Worm (Caenorhabditis elegans) whole organism, young adult: ENCODE results near the gene zmp-3.

Experiments used
- B0336.3 ChIP-seq: fragments of 200-800 bp; sonication (Bioruptor generic); IDR thresholded peaks from 2 replicates; pipeline ENCODE4 v1.3.6; 2022; ENCODE audit warnings: missing genetic modification characterization, missing compliant biosample characterization
- C06A6.2 ChIP-seq: fragments of 200-800 bp; sonication (Bioruptor generic); conservative IDR thresholded peaks from 2 replicates; pipeline ENCODE4 v1.3.6; 2022; ENCODE audit warnings: missing genetic modification characterization, missing compliant biosample characterization
- F33H1.4 ChIP-seq: fragments of 200-800 bp; sonication (Bioruptor generic); IDR thresholded peaks from 2 replicates; pipeline ENCODE4 v1.3.6; 2022; ENCODE audit warnings: missing genetic modification reagents, missing genetic modification characterization, missing compliant biosample characterization
- F37B4.10 ChIP-seq: fragments of 200-800 bp; sonication (Bioruptor generic); IDR thresholded peaks from 2 replicates; pipeline ENCODE4 v1.3.6; 2022; ENCODE audit warnings: missing genetic modification characterization, missing compliant biosample characterization
- F49E8.2 ChIP-seq: sonication (generic microtip); optimal IDR thresholded peaks from 3 replicates; lab custom pipeline; 2017; ENCODE audit warnings: missing genetic modification characterization, mild to moderate bottlenecking, missing compliant biosample characterization, antibody characterized with exemption, moderate library complexity; ENCODE audit not compliant: insufficient read depth
- F52B5.7 ChIP-seq: sonication (generic microtip); optimal IDR thresholded peaks from 2 replicates; lab custom pipeline; 2016; ENCODE audit warnings: mild to moderate bottlenecking, missing genetic modification characterization, missing compliant biosample characterization
- F57A8.1 ChIP-seq: fragments of 200-800 bp; sonication (Bioruptor generic); optimal IDR thresholded peaks from 2 replicates; lab custom pipeline; 2018; ENCODE audit warnings: mild to moderate bottlenecking, missing genetic modification characterization, moderate library complexity, missing compliant biosample characterization
- T26A5.8 ChIP-seq: sonication (generic microtip); optimal IDR thresholded peaks from 2 replicates; lab custom pipeline; 2016; ENCODE audit warnings: missing genetic modification characterization, missing compliant biosample characterization
- Y53G8AR.9 ChIP-seq: fragments of 200-800 bp; sonication (Bioruptor generic); conservative IDR thresholded peaks from 2 replicates; pipeline ENCODE4 v1.3.6; 2022; ENCODE audit warnings: missing genetic modification reagents, missing genetic modification characterization, missing compliant biosample characterization
- Y56A3A.18 ChIP-seq: fragments of 200-800 bp; sonication (Bioruptor generic); IDR thresholded peaks from 2 replicates; pipeline ENCODE4 v1.3.6; 2022; ENCODE audit warnings: missing genetic modification reagents, missing genetic modification characterization, missing compliant biosample characterization
- Y67H2A.10 ChIP-seq: fragments of 200-800 bp; sonication (Bioruptor generic); conservative IDR thresholded peaks from 2 replicates; pipeline ENCODE4 v1.3.6; 2022; ENCODE audit warnings: missing genetic modification reagents, missing genetic modification characterization, missing compliant biosample characterization
- ama-1 ChIP-seq, 3 experiments: fragments of 150-350 bp in 1 of 3; sonication (generic microtip) in 2 of 3; optimal IDR thresholded peaks; 2 replicates each; lab custom pipeline; 2014 to 2018; ENCODE audit warnings: missing biosample characterization in 2 of 3, missing genetic modification characterization in 2 of 3, missing genetic modification reagents in 2 of 3
- aptf-3 ChIP-seq: fragments of 200-800 bp; sonication (Bioruptor generic); IDR thresholded peaks from 2 replicates; pipeline ENCODE4 v1.3.6; 2022; ENCODE audit warnings: missing genetic modification characterization, missing compliant biosample characterization
- atf-7 ChIP-seq: sonication (generic microtip); optimal IDR thresholded peaks from 2 replicates; lab custom pipeline; 2017; ENCODE audit warnings: mild to moderate bottlenecking, missing genetic modification characterization, missing compliant biosample characterization
- cebp-2 ChIP-seq: fragments of 200-800 bp; sonication (Bioruptor generic); IDR thresholded peaks from 2 replicates; pipeline ENCODE4 v1.3.6; 2022; ENCODE audit warnings: missing genetic modification characterization, missing compliant biosample characterization
- ceh-100 ChIP-seq: fragments of 200-800 bp; sonication (Bioruptor generic); IDR thresholded peaks from 2 replicates; pipeline ENCODE4 v1.3.6; 2022; ENCODE audit warnings: missing genetic modification reagents, missing genetic modification characterization, missing compliant biosample characterization
- ceh-58 ChIP-seq: fragments of 200-800 bp; sonication (Bioruptor generic); IDR thresholded peaks from 2 replicates; pipeline ENCODE4 v1.3.6; 2022; ENCODE audit warnings: missing genetic modification characterization, missing compliant biosample characterization
- chd-7 ChIP-seq: sonication (generic microtip); optimal IDR thresholded peaks from 2 replicates; lab custom pipeline; 2016; ENCODE audit warnings: mild to moderate bottlenecking, missing genetic modification characterization, moderate library complexity, missing compliant biosample characterization
- dox-1 ChIP-seq: fragments of 200-800 bp; sonication (Bioruptor generic); IDR thresholded peaks from 2 replicates; pipeline ENCODE4 v1.3.6; 2022; ENCODE audit warnings: missing genetic modification reagents, missing genetic modification characterization, missing compliant biosample characterization
- dpl-1 ChIP-seq: fragments of 150-350 bp; optimal IDR thresholded peaks from 2 replicates; lab custom pipeline; 2014; ENCODE audit warnings: missing biosample characterization, missing genetic modification reagents, missing genetic modification characterization
- efl-1 ChIP-seq: fragments of 150-350 bp; optimal IDR thresholded peaks from 2 replicates; lab custom pipeline; 2014; ENCODE audit warnings: missing biosample characterization, missing genetic modification reagents, missing genetic modification characterization
- egl-18 ChIP-seq: fragments of 200-800 bp; sonication (Bioruptor generic); IDR thresholded peaks from 2 replicates; pipeline ENCODE4 v1.3.6; 2022; ENCODE audit warnings: missing genetic modification reagents, missing genetic modification characterization, missing compliant biosample characterization
- egl-44 ChIP-seq: fragments of 200-800 bp; sonication (Bioruptor generic); IDR thresholded peaks from 2 replicates; pipeline ENCODE4 v1.3.6; 2022; ENCODE audit warnings: missing genetic modification reagents, missing genetic modification characterization, missing compliant biosample characterization
- egrh-3 ChIP-seq: fragments of 200-800 bp; sonication (Bioruptor generic); IDR thresholded peaks from 2 replicates; pipeline ENCODE4 v1.3.6; 2022; ENCODE audit warnings: missing genetic modification reagents, missing genetic modification characterization, missing compliant biosample characterization
- hsf-1 ChIP-seq: fragments of 200-800 bp; sonication (Bioruptor generic); IDR thresholded peaks from 2 replicates; pipeline ENCODE4 v1.3.6; 2022; ENCODE audit warnings: missing genetic modification reagents, missing genetic modification characterization, missing compliant biosample characterization
- let-607 ChIP-seq, 2 experiments: fragments of 200-800 bp in 1 of 2; sonication (Bioruptor generic) in 1 of 2; sonication (generic microtip) in 1 of 2; optimal IDR thresholded peaks; 2 replicates each; lab custom pipeline; 2016 to 2018; ENCODE audit warnings: mild to moderate bottlenecking in 2 of 2, missing compliant biosample characterization in 2 of 2, missing genetic modification characterization in 2 of 2, moderate library complexity in 2 of 2, missing genotype in 1 of 2
- lin-40 ChIP-seq: sonication (generic microtip); optimal IDR thresholded peaks from 2 replicates; lab custom pipeline; 2016; ENCODE audit warnings: missing genetic modification characterization, mild to moderate bottlenecking, missing compliant biosample characterization, missing genotype, missing genetic modification reagents
- lin-54 ChIP-seq: fragments of 200-800 bp; sonication (Bioruptor generic); optimal IDR thresholded peaks from 2 replicates; lab custom pipeline; 2018; ENCODE audit warnings: mild to moderate bottlenecking, missing genetic modification characterization, missing compliant biosample characterization
- lsy-27 ChIP-seq: sonication (generic microtip); optimal IDR thresholded peaks from 2 replicates; lab custom pipeline; 2017; ENCODE audit warnings: missing genetic modification characterization, mild to moderate bottlenecking, missing compliant biosample characterization, antibody characterized with exemption, missing genotype, borderline replicate concordance; ENCODE audit not compliant: insufficient read depth
- madf-10 ChIP-seq: sonication (generic microtip); optimal IDR thresholded peaks from 2 replicates; lab custom pipeline; 2016; ENCODE audit warnings: mild to moderate bottlenecking, missing genetic modification characterization, missing compliant biosample characterization
- madf-8 ChIP-seq: fragments of 200-800 bp; sonication (Bioruptor generic); conservative IDR thresholded peaks from 2 replicates; pipeline ENCODE4 v1.3.6; 2022; ENCODE audit warnings: missing genetic modification reagents, missing genetic modification characterization, missing compliant biosample characterization
- mes-4 ChIP-seq: sonication (generic microtip); optimal IDR thresholded peaks from 2 replicates; lab custom pipeline; 2016; ENCODE audit warnings: missing genotype, missing genetic modification characterization, missing compliant biosample characterization
- nfyb-1 ChIP-seq: fragments of 200-800 bp; sonication (Bioruptor generic); IDR thresholded peaks from 2 replicates; pipeline ENCODE4 v1.3.6; 2022; ENCODE audit warnings: missing genetic modification reagents, missing genetic modification characterization, missing compliant biosample characterization
- nhr-120 ChIP-seq: fragments of 200-800 bp; sonication (Bioruptor generic); IDR thresholded peaks from 2 replicates; pipeline ENCODE4 v1.3.6; 2022; ENCODE audit warnings: missing genetic modification characterization, missing compliant biosample characterization
- nhr-27 ChIP-seq: fragments of 200-800 bp; sonication (Bioruptor generic); optimal IDR thresholded peaks from 2 replicates; lab custom pipeline; 2018; ENCODE audit warnings: mild to moderate bottlenecking, missing genetic modification characterization, moderate library complexity, missing compliant biosample characterization
- nhr-80 ChIP-seq: sonication (generic microtip); optimal IDR thresholded peaks from 2 replicates; lab custom pipeline; 2016; ENCODE audit warnings: missing genetic modification characterization, missing compliant biosample characterization
- nhr-90 ChIP-seq: sonication (generic microtip); optimal IDR thresholded peaks from 2 replicates; lab custom pipeline; 2016; ENCODE audit warnings: missing genotype, mild to moderate bottlenecking, missing genetic modification characterization, missing compliant biosample characterization
- repo-1 ChIP-seq: sonication (generic microtip); optimal IDR thresholded peaks from 2 replicates; lab custom pipeline; 2017; ENCODE audit warnings: mild to moderate bottlenecking, missing genetic modification characterization, missing compliant biosample characterization
- sdz-38 ChIP-seq: sonication (generic microtip); optimal IDR thresholded peaks from 2 replicates; lab custom pipeline; 2016; ENCODE audit warnings: missing genotype, missing genetic modification characterization, missing compliant biosample characterization
- snpc-1.1 ChIP-seq: sonication (generic microtip); optimal IDR thresholded peaks from 2 replicates; lab custom pipeline; 2017; ENCODE audit warnings: missing genetic modification characterization, mild to moderate bottlenecking, missing compliant biosample characterization, antibody characterized with exemption, moderate library complexity, missing genotype, missing genetic modification reagents; ENCODE audit not compliant: insufficient read depth
- snpc-4 ChIP-seq, 5 experiments: fragments of 150-350 bp in 1 of 5; sonication (generic microtip) in 4 of 5; optimal IDR thresholded peaks; 2 replicates each; lab custom pipeline; 2014 to 2018; ENCODE audit warnings: missing genetic modification characterization in 5 of 5, missing biosample characterization in 3 of 5, antibody characterized with exemption in 2 of 5, mild to moderate bottlenecking in 2 of 5, missing compliant biosample characterization in 2 of 5, missing genotype in 2 of 5, moderate library complexity in 2 of 5, missing genetic modification reagents in 1 of 5
- somi-1 ChIP-seq: fragments of 200-800 bp; sonication (Bioruptor generic); optimal IDR thresholded peaks from 2 replicates; lab custom pipeline; 2018; ENCODE audit warnings: mild to moderate bottlenecking, missing genetic modification characterization, missing compliant biosample characterization
- sptf-2 ChIP-seq: fragments of 200-800 bp; sonication (Bioruptor generic); optimal IDR thresholded peaks from 2 replicates; lab custom pipeline; 2018; ENCODE audit warnings: mild to moderate bottlenecking, missing genetic modification characterization, missing compliant biosample characterization
- xnd-1 ChIP-seq: sonication (generic microtip); optimal IDR thresholded peaks from 2 replicates; lab custom pipeline; 2016; ENCODE audit warnings: missing genotype, missing genetic modification reagents, missing genetic modification characterization, missing compliant biosample characterization
- ztf-22 ChIP-seq: fragments of 200-800 bp; sonication (Bioruptor generic); optimal IDR thresholded peaks from 2 replicates; lab custom pipeline; 2018; ENCODE audit warnings: mild to moderate bottlenecking, missing genetic modification characterization, moderate library complexity, missing compliant biosample characterization

zmp-3 gene

ce11 chrV:2871754-2872504 is 37.5 kb downstream of the zmp-3 start:
- TF ChIP-seq xnd-1 (no peak), lin-54 (GFP tag; lab: Kevin White, UChicago) (peak; percentile 14), nhr-27 (tag; lab: Kevin White, UChicago) (no peak), cebp-2 (GFP tag; lab: Robert Waterston, UW) (no peak), mes-4 (tag; lab: Kevin White, UChicago) (no peak), B0336.3 (GFP tag; lab: Robert Waterston, UW) (peak; percentile 37; the same call in 1 of the 2 replicates), F37B4.10 (GFP tag; lab: Robert Waterston, UW) (peak; percentile 98), hsf-1 (peak; percentile 40; the same call in 1 of the 2 replicates), C06A6.2 (GFP tag; lab: Robert Waterston, UW) (no peak), snpc-4 (GFP tag; optimal IDR thresholded peaks at IDR 0.05; lab: Kevin White, UChicago) (no peak), snpc-4 (tag; optimal IDR thresholded peaks at IDR 0.05; lab: Kevin White, UChicago) (peak in 2 of 4 experiments; percentile 7 to 86), ztf-22 (GFP tag; lab: Kevin White, UChicago) (peak; percentile 50), lin-40 (no peak), somi-1 (GFP tag; lab: Kevin White, UChicago) (no peak), nhr-120 (GFP tag; lab: Robert Waterston, UW) (no peak), efl-1 (GFP tag; lab: Kevin White, UChicago) (no peak), ceh-100 (GFP tag; lab: Robert Waterston, UW) (no peak), dox-1 (GFP tag; lab: Robert Waterston, UW) (peak; percentile 23; the same call in 1 of the 2 replicates), chd-7 (tag; lab: Kevin White, UChicago) (peak; percentile 54), egl-44 (GFP tag; lab: Robert Waterston, UW) (no peak), repo-1 (tag; lab: Kevin White, UChicago) (peak; percentile 45), F52B5.7 (tag; lab: Kevin White, UChicago) (no peak), F57A8.1 (GFP tag; lab: Kevin White, UChicago) (no peak), lsy-27 (tag; lab: Kevin White, UChicago) (no peak), let-607 (tag; optimal IDR thresholded peaks at IDR 0.05; lab: Kevin White, UChicago) (no peak), sptf-2 (GFP tag; lab: Kevin White, UChicago) (no peak), egrh-3 (no peak), T26A5.8 (no peak), madf-8 (GFP tag; lab: Robert Waterston, UW) (no peak), aptf-3 (GFP tag; lab: Robert Waterston, UW) (no peak), sdz-38 (no peak), madf-10 (peak; percentile 29), nfyb-1 (peak; percentile 77), egl-18 (no peak), Y56A3A.18 (GFP tag; lab: Robert Waterston, UW) (peak; percentile 16; the same call in 1 of the 2 replicates), F33H1.4 (GFP tag; lab: Robert Waterston, UW) (no peak), nhr-80 (tag; lab: Kevin White, UChicago) (peak; percentile 69), Y67H2A.10 (GFP tag; lab: Robert Waterston, UW) (no peak), snpc-1.1 (no peak), F49E8.2 (tag; lab: Kevin White, UChicago) (no peak), ceh-58 (no peak), nhr-90 (tag; lab: Kevin White, UChicago) (peak; percentile 62), ama-1 (optimal IDR thresholded peaks at IDR 0.05; lab: Kevin White, UChicago) (no peak), ama-1 (GFP tag; optimal IDR thresholded peaks at IDR 0.05; lab: Kevin White, UChicago) (no peak), atf-7 (tag; lab: Kevin White, UChicago) (peak; percentile 11), Y53G8AR.9 (peak; percentile 62), dpl-1 (no peak)
